Worm (Caenorhabditis elegans): ENCODE results near the gene srh-217.

DNA sequence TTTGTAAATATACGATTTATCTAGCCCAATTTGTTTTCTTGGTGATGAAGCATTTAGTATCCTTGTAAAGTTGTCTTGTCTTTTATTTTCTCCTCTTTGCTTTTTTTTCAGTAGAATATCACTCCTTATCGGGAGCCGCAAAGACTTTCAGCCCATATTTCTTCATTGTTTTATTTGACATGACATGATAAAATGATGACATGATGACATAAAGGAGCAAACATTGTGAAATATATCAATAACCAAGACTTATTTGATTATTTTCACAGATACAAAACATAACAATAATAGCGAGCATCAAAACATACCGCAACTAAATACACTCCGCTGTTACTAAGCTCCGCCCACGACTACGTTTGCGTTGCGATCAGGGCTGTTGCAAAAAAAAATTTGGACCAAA is 29.5 kb downstream of the srh-217 start:
- TF ChIP-seq ref-1 (GFP tag; conservative IDR thresholded peaks at IDR 0.05) (no peak), cog-1 (tag; optimal IDR thresholded peaks at IDR 0.05) (no peak), flt-1 (GFP tag; IDR thresholded peaks at IDR 0.05) (no peak), med-1 (GFP tag; optimal IDR thresholded peaks at IDR 0.05; ENCODE audit: insufficient read depth) (no peak)

Data from whole organism, midembryonic.